Worm (Caenorhabditis elegans): ENCODE measurements around the gene ugt-3.

The ugt-3 gene

DNA sequence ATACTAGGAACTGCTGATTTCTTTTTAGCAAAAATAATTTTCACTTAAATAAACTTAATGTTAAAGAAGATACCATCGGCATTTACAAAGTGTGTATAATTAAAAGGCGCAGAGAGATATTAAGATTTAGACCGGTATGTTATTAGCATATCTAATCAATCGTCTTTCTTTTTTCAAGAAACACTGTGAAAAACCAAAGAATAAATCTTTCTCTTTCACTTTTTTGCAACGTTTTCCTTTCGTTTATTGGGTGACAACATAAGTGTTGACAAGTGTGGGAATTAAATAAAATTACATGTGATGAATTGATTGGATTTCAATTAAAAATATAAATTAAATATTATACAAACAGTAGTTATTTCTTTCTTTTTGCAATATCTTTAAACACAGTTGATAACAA lies 47.7 kb downstream of the ugt-3 start, which contains the start of gene C15C8.8:
Gene C15C8.8 (minus strand): TSS at position 101 of the 400 bp plus-strand sequence.
- no peak for TF ChIP-seq nhr-77 (tag; optimal IDR thresholded peaks at IDR 0.05)
- TF ChIP-seq nhr-43 (tag; optimal IDR thresholded peaks at IDR 0.05; ENCODE audit: poor library complexity, severe bottlenecking) = no peak
- no peak for TF ChIP-seq zag-1 (tag; optimal IDR thresholded peaks at IDR 0.05)
- TF ChIP-seq aly-2 (tag; optimal IDR thresholded peaks at IDR 0.05) = no peak
- TF ChIP-seq ceh-82 (tag; optimal IDR thresholded peaks at IDR 0.05) = no peak

DNA sequence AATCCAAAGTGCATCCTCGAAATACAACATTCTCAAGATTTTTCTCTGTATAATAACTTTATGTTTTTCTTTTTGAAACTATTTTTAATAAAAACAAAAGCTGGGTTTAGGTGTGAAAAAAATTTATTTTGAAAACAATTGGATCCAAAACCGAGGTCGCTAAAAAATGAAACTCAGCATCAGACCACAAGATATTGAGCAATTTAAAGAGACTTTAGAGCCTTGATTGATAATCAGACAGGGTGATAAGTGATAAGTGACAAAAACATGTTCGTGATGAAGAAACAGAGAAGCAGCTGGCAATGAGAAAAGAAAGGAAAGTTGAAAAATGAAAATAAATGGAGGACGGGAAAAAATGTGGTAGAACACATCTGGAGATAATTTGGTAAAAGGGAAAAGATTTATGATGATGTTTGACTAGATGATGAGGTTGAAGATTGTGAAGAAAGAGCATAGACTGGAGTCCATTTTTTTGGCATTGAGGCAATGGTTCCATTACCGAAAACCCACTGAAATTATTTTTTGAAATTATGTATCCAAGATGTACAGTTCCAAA lies 48.5 kb downstream of the ugt-3 start, which contains the start of gene C15C8.6:
Gene C15C8.6 (minus strand): TSS at position 51 of the 556 bp plus-strand sequence.
- no peak for TF ChIP-seq lin-15B (tag; optimal IDR thresholded peaks at IDR 0.05)
- no peak for TF ChIP-seq eor-1 (tag; optimal IDR thresholded peaks at IDR 0.05)
- TF ChIP-seq nhr-67 (tag; optimal IDR thresholded peaks at IDR 0.05) = no peak
- TF ChIP-seq ztf-11 (tag; optimal IDR thresholded peaks at IDR 0.05) = no peak
- no peak for TF ChIP-seq elt-2 (tag; optimal IDR thresholded peaks at IDR 0.05)
- TF ChIP-seq unc-62 (GFP tag; optimal IDR thresholded peaks at IDR 0.05) = no peak
- no peak for TF ChIP-seq sea-2 (GFP tag; optimal IDR thresholded peaks at IDR 0.05)
- TF ChIP-seq ceh-9 (tag; optimal IDR thresholded peaks at IDR 0.05) = no peak

DNA sequence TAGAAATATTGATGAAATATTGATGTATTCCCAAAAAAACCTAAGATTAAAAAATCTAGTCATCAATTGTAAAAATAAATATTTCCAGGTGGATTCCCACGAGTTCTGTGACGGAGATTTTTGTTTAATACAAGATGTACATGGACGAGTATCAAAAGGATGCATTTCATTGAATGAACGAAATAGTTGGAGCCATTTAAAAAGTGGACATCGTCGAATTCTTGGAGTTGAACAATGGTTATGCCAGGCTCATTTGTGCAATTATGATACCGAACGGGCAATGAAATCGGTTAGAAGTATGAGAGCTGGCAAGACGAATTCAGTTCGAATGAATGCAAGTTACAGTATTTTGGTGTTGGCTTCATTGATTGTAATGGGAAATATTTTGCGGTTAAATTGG lies 50.5 kb downstream of the ugt-3 start:
- TF ChIP-seq lsy-12 (tag; optimal IDR thresholded peaks at IDR 0.05) (no peak), fkh-10 (GFP tag; optimal IDR thresholded peaks at IDR 0.05) (no peak), egl-27 (tag; optimal IDR thresholded peaks at IDR 0.05) (no peak), zag-1 (tag; optimal IDR thresholded peaks at IDR 0.05) (no peak), mml-1 (tag; optimal IDR thresholded peaks at IDR 0.05) (no peak), nhr-12 (tag; optimal IDR thresholded peaks at IDR 0.05) (no peak), lin-15B (tag; optimal IDR thresholded peaks at IDR 0.05) (no peak), tbx-2 (tag; optimal IDR thresholded peaks at IDR 0.05) (no peak), ceh-82 (tag; optimal IDR thresholded peaks at IDR 0.05) (no peak), snpc-4 (tag; optimal IDR thresholded peaks at IDR 0.05) (no peak), daf-12 (tag; optimal IDR thresholded peaks at IDR 0.05) (no peak), jun-1 (tag; optimal IDR thresholded peaks at IDR 0.05) (no peak), fkh-2 (tag; optimal IDR thresholded peaks at IDR 0.05) (no peak), R02D3.7 (tag; optimal IDR thresholded peaks at IDR 0.05) (no peak), nhr-77 (tag; optimal IDR thresholded peaks at IDR 0.05) (no peak), sea-2 (GFP tag; optimal IDR thresholded peaks at IDR 0.05) (no peak), aly-2 (tag; optimal IDR thresholded peaks at IDR 0.05) (no peak)
